Worm (Caenorhabditis elegans) whole organism, L3 larva: ENCODE data around the gene cutl-15.

Experiments used
- R02D3.7 ChIP-seq: fragments of 150-350 bp; optimal IDR thresholded peaks from 2 replicates; lab custom pipeline; 2014; ENCODE audit warnings: missing biosample characterization, missing genetic modification characterization
- ama-1 ChIP-seq: fragments of 150-350 bp; optimal IDR thresholded peaks from 2 replicates; lab custom pipeline; 2018
- ceh-28 ChIP-seq: fragments of 150-350 bp; optimal IDR thresholded peaks from 2 replicates; lab custom pipeline; 2014; ENCODE audit warnings: missing biosample characterization, missing genetic modification reagents, missing genetic modification characterization
- egl-27 ChIP-seq: sonication (generic microtip); optimal IDR thresholded peaks from 4 replicates; lab custom pipeline; 2017; ENCODE audit warnings: missing biosample characterization, missing genetic modification reagents, missing genetic modification characterization
- lin-15B ChIP-seq: fragments of 150-350 bp; optimal IDR thresholded peaks from 2 replicates; lab custom pipeline; 2014; ENCODE audit warnings: missing biosample characterization, missing genetic modification characterization
- lin-39 ChIP-seq: fragments of 150-350 bp; optimal IDR thresholded peaks from 2 replicates; lab custom pipeline; 2018; ENCODE audit warnings: missing biosample characterization, missing genetic modification reagents, missing genetic modification characterization
- nhr-76 ChIP-seq: fragments of 150-350 bp; sonication (generic microtip); optimal IDR thresholded peaks from 5 replicates; lab custom pipeline; 2014; ENCODE audit warnings: missing biosample characterization, missing genetic modification characterization
- pha-4 ChIP-seq: fragments of 150-350 bp; optimal IDR thresholded peaks from 2 replicates; lab custom pipeline; 2014; ENCODE audit warnings: missing biosample characterization, missing genetic modification reagents, missing genetic modification characterization
- sea-2 ChIP-seq: fragments of 150-350 bp; sonication (generic microtip); optimal IDR thresholded peaks from 4 replicates; lab custom pipeline; 2014; ENCODE audit warnings: missing biosample characterization, missing genetic modification reagents, missing genetic modification characterization

DNA sequence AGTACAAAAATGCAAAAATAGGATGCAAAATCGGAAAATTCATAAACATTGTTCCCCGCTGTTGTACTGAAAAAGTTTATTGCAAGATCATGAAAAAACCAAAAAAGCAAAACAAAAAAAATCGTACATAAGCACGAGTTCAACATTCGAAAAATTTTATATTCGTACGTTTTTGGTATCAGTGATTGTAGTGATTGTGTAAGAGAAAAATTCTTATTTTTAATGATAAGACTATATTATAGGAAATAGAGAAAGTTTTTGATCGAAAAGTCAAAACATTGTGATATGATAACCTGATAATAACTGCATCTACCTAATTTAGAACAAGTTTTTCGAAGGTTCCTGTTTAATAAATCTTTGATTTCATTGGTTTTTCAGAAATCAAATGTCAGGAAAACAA, 30.1 kb downstream of the cutl-15 start:
- TF ChIP-seq nhr-76 (tag; lab: Kevin White, UChicago) = no peak
- TF ChIP-seq ama-1 (lab: Kevin White, UChicago) = no peak
- no peak for TF ChIP-seq lin-15B (tag; lab: Kevin White, UChicago)
- TF ChIP-seq pha-4 (tag; lab: Kevin White, UChicago) = peak; percentile 27
- TF ChIP-seq lin-39 (tag; lab: Kevin White, UChicago) = no peak
- no peak for TF ChIP-seq sea-2 (GFP tag; lab: Kevin White, UChicago)
- TF ChIP-seq egl-27 (tag; lab: Kevin White, UChicago) = no peak
- no peak for TF ChIP-seq R02D3.7
- no peak for TF ChIP-seq ceh-28 (tag; lab: Kevin White, UChicago)
